Fruit fly (Drosophila melanogaster): ENCODE results near the gene CG33346.

DNA sequence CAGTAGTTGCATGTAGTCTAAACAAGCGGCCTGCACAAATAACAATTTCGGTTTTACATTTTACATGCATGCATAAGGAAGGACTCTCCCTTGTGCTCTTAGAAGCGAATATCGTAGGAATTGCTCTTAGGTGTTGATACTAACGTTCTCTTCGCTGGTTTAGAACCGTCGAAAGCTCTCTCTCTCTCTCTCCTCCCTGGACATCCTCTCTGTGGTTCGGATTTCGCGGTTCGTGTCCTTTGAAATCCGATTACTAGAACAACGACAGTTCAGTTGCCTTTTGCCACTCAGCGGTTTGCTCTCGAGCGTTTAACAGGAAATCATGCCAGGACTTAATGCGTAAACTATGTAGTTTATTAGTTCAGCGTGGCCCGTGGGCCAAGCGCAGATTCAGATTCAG, 14.4 kb upstream of the CG33346 start:
- no peak for TF ChIP-seq psq (optimal IDR thresholded peaks at IDR 0.05)
- TF ChIP-seq insv (optimal IDR thresholded peaks at IDR 0.05), result no peak
- TF ChIP-seq ttk (optimal IDR thresholded peaks at IDR 0.05), result no peak
- no peak for TF ChIP-seq Myc (optimal IDR thresholded peaks at IDR 0.05)
